Fruit fly (Drosophila melanogaster): ENCODE measurements around the gene Tom70.

- TF ChIP-seq CG11294 (GFP tag; IDR thresholded peaks at IDR 0.05) (no peak), Lpt (GFP tag; optimal IDR thresholded peaks at IDR 0.05) (no peak), CG3032 (tag; optimal IDR thresholded peaks at IDR 0.05) (no peak), fd59A (GFP tag; optimal IDR thresholded peaks at IDR 0.05) (no peak), CG34406 (GFP tag; optimal IDR thresholded peaks at IDR 0.05) (no peak), Hr39 (GFP tag; optimal IDR thresholded peaks at IDR 0.05) (no peak), Hr4 (GFP tag; optimal IDR thresholded peaks at IDR 0.05) (no peak)
These were observed 39.9 kb upstream of the Tom70 start for dm6 chr2L:12078123-12078658.

Data from whole organism, prepupa.